Fruit fly (Drosophila melanogaster) whole organism, larva: Measurements from ENCODE around the gene CG11438.
A peak's percentile ranks its signal among the peaks of the same experiment; 100 is the strongest.

Experiments
- noc ChIP-seq: fragments of 200-800 bp; sonication (Bioruptor generic); optimal IDR thresholded peaks from 3 replicates; lab custom pipeline; 2019; ENCODE audit warnings: missing biosample characterization, mild to moderate bottlenecking, missing genetic modification characterization, moderate library complexity

CG11438 gene

dm6 chr3L:22471586-22472291 lies 6.3 kb downstream of the CG11438 start:
- peak; percentile 85 for TF ChIP-seq noc

dm6 chr3L:22474081-22474845 lies 8.8 kb downstream of the CG11438 start, which contains the start of gene CG11425:
Gene CG11425 (plus strand): TSS chr3L:22474795.
- TF ChIP-seq noc: no peak

- no peak for TF ChIP-seq noc
These were observed 18.0 kb downstream of the CG11438 start for dm6 chr3L:22483452-22483851.

- TF ChIP-seq noc: no peak
These were observed 32.2 kb downstream of the CG11438 start for dm6 chr3L:22497594-22497993.

- TF ChIP-seq noc: no peak
These were observed 35.9 kb downstream of the CG11438 start, which contains the start of gene CG43312 for dm6 chr3L:22501300-22501699. Gene CG43312 (plus strand): TSS chr3L:22501600.

- no peak for TF ChIP-seq noc
These were observed 38.3 kb downstream of the CG11438 start, which contains the start of gene CG43331 for dm6 chr3L:22503730-22504129. Gene CG43331 (minus strand): TSS chr3L:22503830.

- no peak for TF ChIP-seq noc
These were observed 38.9 kb downstream of the CG11438 start, which contains the start of gene CG43330 for dm6 chr3L:22504323-22504722. Gene CG43330 (minus strand): TSS chr3L:22504423.

- no peak for TF ChIP-seq noc
These were observed 39.7 kb downstream of the CG11438 start, which contains the start of gene CG43329 for dm6 chr3L:22505118-22505517. Gene CG43329 (minus strand): TSS chr3L:22505218.
